Fruit fly (Drosophila melanogaster) whole organism, wandering third instar larva: ENCODE data around the gene CG31205.

Source experiments
- CG32264 ChIP-seq: fragments of 200-800 bp; sonication (Bioruptor generic); optimal IDR thresholded peaks from 2 replicates; lab custom pipeline; 2016; ENCODE audit warnings: missing biosample characterization, missing genetic modification characterization
- CrebA ChIP-seq: fragments of 200-800 bp; sonication (Bioruptor generic); optimal IDR thresholded peaks from 2 replicates; lab custom pipeline; 2016; ENCODE audit warnings: missing biosample characterization, mild to moderate bottlenecking, missing genetic modification characterization, borderline replicate concordance
- Dfd ChIP-seq: fragments of >200 bp; optimal IDR thresholded peaks from 2 replicates; lab custom pipeline; 2017; ENCODE audit warnings: missing biosample characterization, missing genetic modification characterization
- GATAd ChIP-seq: sonication (Bioruptor generic); optimal IDR thresholded peaks from 2 replicates; lab custom pipeline; 2016; ENCODE audit warnings: missing biosample characterization, missing genetic modification characterization
- HLH106 ChIP-seq: fragments of 200-800 bp; optimal IDR thresholded peaks from 3 replicates; lab custom pipeline; 2019; ENCODE audit warnings: missing biosample characterization, mild to moderate bottlenecking, missing genetic modification characterization, moderate library complexity
- Hnf4 ChIP-seq: fragments of 200-800 bp; sonication (Bioruptor generic); optimal IDR thresholded peaks from 2 replicates; lab custom pipeline; 2016; ENCODE audit warnings: missing biosample characterization, mild to moderate bottlenecking, missing genetic modification characterization
- Hr78 ChIP-seq: fragments of >200 bp; optimal IDR thresholded peaks from 2 replicates; lab custom pipeline; 2017; ENCODE audit warnings: missing biosample characterization, missing genetic modification characterization
- Hr83 ChIP-seq: fragments of 200-300 bp; sonication (Bioruptor generic); optimal IDR thresholded peaks from 2 replicates; lab custom pipeline; 2016; ENCODE audit warnings: missing biosample characterization, mild to moderate bottlenecking, missing genetic modification characterization, moderate library complexity; ENCODE audit not compliant: poor library complexity, severe bottlenecking
- Jra ChIP-seq: sonication (Bioruptor generic); optimal IDR thresholded peaks from 2 replicates; lab custom pipeline; 2016; ENCODE audit warnings: missing biosample characterization, missing genetic modification characterization
- Mio ChIP-seq: sonication (Bioruptor generic); optimal IDR thresholded peaks from 2 replicates; lab custom pipeline; 2016; ENCODE audit warnings: missing biosample characterization, missing genetic modification characterization
- N ChIP-seq: fragments of >200 bp; optimal IDR thresholded peaks from 2 replicates; lab custom pipeline; 2018; ENCODE audit warnings: missing biosample characterization, missing external identifiers, missing genetic modification characterization
- OdsH ChIP-seq: fragments of 200-800 bp; sonication (Bioruptor generic); optimal IDR thresholded peaks from 2 replicates; lab custom pipeline; 2016; ENCODE audit warnings: missing biosample characterization, mild to moderate bottlenecking, missing genetic modification characterization
- Rel ChIP-seq, 2 experiments: fragments of 200-800 bp; sonication (Bioruptor generic) in 1 of 2; optimal IDR thresholded peaks; 2 replicates in 1 of 2; 3 replicates in 1 of 2; lab custom pipeline; 2016 to 2019; ENCODE audit warnings: mild to moderate bottlenecking in 2 of 2, missing biosample characterization in 2 of 2, missing genetic modification characterization in 2 of 2, moderate library complexity in 1 of 2
- Sp1 ChIP-seq: fragments of 200-800 bp; sonication (Bioruptor generic); optimal IDR thresholded peaks from 3 replicates; lab custom pipeline; 2019; ENCODE audit warnings: missing biosample characterization, mild to moderate bottlenecking, missing genetic modification characterization, moderate library complexity
- Vsx2 ChIP-seq: fragments of 200-300, 225-300 bp; sonication (Bioruptor generic); optimal IDR thresholded peaks from 2 replicates; lab custom pipeline; 2018; ENCODE audit warnings: missing biosample characterization, missing genetic modification characterization; ENCODE audit not compliant: partially characterized antibody
- br ChIP-seq: fragments of 200-800 bp; sonication (Bioruptor generic); optimal IDR thresholded peaks from 2 replicates; lab custom pipeline; 2016; ENCODE audit warnings: missing biosample characterization, missing genetic modification characterization
- brk ChIP-seq: fragments of 200-800 bp; sonication (Bioruptor generic); optimal IDR thresholded peaks from 2 replicates; lab custom pipeline; 2016; ENCODE audit warnings: missing biosample characterization, mild to moderate bottlenecking, missing genetic modification characterization
- dl ChIP-seq, 2 experiments: fragments of 175-275, 200-275 bp in 1 of 2; fragments of 200-275 bp in 1 of 2; sonication (Bioruptor generic); optimal IDR thresholded peaks; lab custom pipeline; 2018; ENCODE audit warnings: mild to moderate bottlenecking in 2 of 2, missing biosample characterization in 2 of 2, missing genetic modification characterization in 2 of 2, moderate library complexity in 2 of 2; ENCODE audit not compliant: partially characterized antibody in 2 of 2, insufficient read depth in 1 of 2
- dmrt93B ChIP-seq: fragments of 200-800 bp; sonication (Bioruptor generic); optimal IDR thresholded peaks from 2 replicates; lab custom pipeline; 2018; ENCODE audit warnings: missing biosample characterization, mild to moderate bottlenecking, missing genetic modification characterization
- ey ChIP-seq: fragments of 200-800 bp; sonication (Bioruptor generic); optimal IDR thresholded peaks from 2 replicates; lab custom pipeline; 2016; ENCODE audit warnings: missing biosample characterization, missing genetic modification characterization
- foxo ChIP-seq, 2 experiments: fragments of 200-800 bp; sonication (Bioruptor generic); optimal IDR thresholded peaks; 2 replicates in 1 of 2; 3 replicates in 1 of 2; lab custom pipeline; 2016 to 2017; ENCODE audit warnings: missing biosample characterization in 2 of 2, missing genetic modification characterization in 2 of 2
- fru ChIP-seq: fragments of 200-800 bp; sonication (Bioruptor generic); optimal IDR thresholded peaks from 3 replicates; lab custom pipeline; 2016; ENCODE audit warnings: missing biosample characterization, mild to moderate bottlenecking, missing genetic modification characterization
- h ChIP-seq: fragments of 200-800 bp; sonication (Bioruptor generic); optimal IDR thresholded peaks from 3 replicates; lab custom pipeline; 2016; ENCODE audit warnings: missing biosample characterization, mild to moderate bottlenecking, missing genetic modification characterization
- pan ChIP-seq: fragments of >200 bp; optimal IDR thresholded peaks from 2 replicates; lab custom pipeline; 2017
- psq ChIP-seq: fragments of 200-800 bp; sonication (Bioruptor generic); optimal IDR thresholded peaks from 3 replicates; lab custom pipeline; 2017; ENCODE audit warnings: missing biosample characterization, mild to moderate bottlenecking, missing genetic modification characterization, moderate library complexity
- rgr ChIP-seq: fragments of 200-800 bp; sonication (Bioruptor generic); optimal IDR thresholded peaks from 3 replicates; lab custom pipeline; 2016; ENCODE audit warnings: missing biosample characterization, mild to moderate bottlenecking, missing genetic modification characterization
- sage ChIP-seq: fragments of 200-800 bp; sonication (Bioruptor generic); optimal IDR thresholded peaks from 2 replicates; lab custom pipeline; 2016; ENCODE audit warnings: missing biosample characterization, mild to moderate bottlenecking, missing genetic modification characterization
- sv ChIP-seq: fragments of 200-800 bp; sonication (Bioruptor generic); optimal IDR thresholded peaks from 3 replicates; lab custom pipeline; 2016; ENCODE audit warnings: missing biosample characterization, missing genetic modification characterization
- tai ChIP-seq: sonication (Bioruptor generic); optimal IDR thresholded peaks from 2 replicates; lab custom pipeline; 2016; ENCODE audit warnings: missing biosample characterization, missing genetic modification characterization
- woc ChIP-seq: sonication (Bioruptor generic); optimal IDR thresholded peaks from 2 replicates; lab custom pipeline; 2016; ENCODE audit warnings: missing biosample characterization, mild to moderate bottlenecking, missing genetic modification characterization

Gene CG31205

DNA sequence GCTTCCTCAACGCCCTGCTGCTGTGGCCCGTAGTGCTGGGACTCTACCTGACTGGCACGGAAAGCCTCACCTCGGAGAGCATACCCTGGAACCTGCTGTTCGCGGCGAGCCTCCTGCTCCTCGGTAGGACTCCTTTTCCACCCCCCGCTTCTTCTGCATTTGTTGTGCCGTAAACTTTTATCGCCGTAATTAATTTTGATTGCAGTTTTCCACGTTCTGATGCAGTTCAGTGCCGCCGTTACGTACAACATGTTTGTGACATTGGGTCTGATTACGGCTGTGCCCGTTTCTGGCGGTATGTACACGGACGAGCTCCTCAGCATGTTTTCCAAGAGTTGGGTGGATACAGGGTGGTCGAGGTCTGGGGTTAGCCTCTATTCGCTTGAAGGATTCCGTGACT is 18.1 kb downstream of the CG31205 start:
- TF ChIP-seq Vsx2 (GFP tag; lab: Kevin White, UChicago), result no peak
- no peak for TF ChIP-seq psq (GFP tag; lab: Kevin White, UChicago)
- no peak for TF ChIP-seq Hr78 (GFP tag; lab: Kevin White, UChicago)
- no peak for TF ChIP-seq sv (GFP tag; lab: Kevin White, UChicago)
- TF ChIP-seq tai (GFP tag; lab: Kevin White, UChicago), result no peak
- no peak for TF ChIP-seq sage
- TF ChIP-seq Hr83 (GFP tag; lab: Kevin White, UChicago), result no peak
- no peak for TF ChIP-seq foxo (GFP tag; optimal IDR thresholded peaks at IDR 0.05; lab: Kevin White, UChicago)
- no peak for TF ChIP-seq pan (lab: Kevin White, UChicago)
- no peak for TF ChIP-seq Rel (GFP tag; optimal IDR thresholded peaks at IDR 0.05; lab: Kevin White, UChicago)
- TF ChIP-seq Rel (tag; optimal IDR thresholded peaks at IDR 0.05; lab: Kevin White, UChicago), result no peak
- no peak for TF ChIP-seq HLH106 (tag; lab: Kevin White, UChicago)
- no peak for TF ChIP-seq dmrt93B
- no peak for TF ChIP-seq Sp1 (GFP tag; lab: Kevin White, UChicago)
- no peak for TF ChIP-seq GATAd (GFP tag; lab: Kevin White, UChicago)
- no peak for TF ChIP-seq woc (GFP tag; lab: Kevin White, UChicago)
- no peak for TF ChIP-seq Jra (GFP tag; lab: Kevin White, UChicago)
- TF ChIP-seq OdsH (GFP tag; lab: Kevin White, UChicago), result no peak

DNA sequence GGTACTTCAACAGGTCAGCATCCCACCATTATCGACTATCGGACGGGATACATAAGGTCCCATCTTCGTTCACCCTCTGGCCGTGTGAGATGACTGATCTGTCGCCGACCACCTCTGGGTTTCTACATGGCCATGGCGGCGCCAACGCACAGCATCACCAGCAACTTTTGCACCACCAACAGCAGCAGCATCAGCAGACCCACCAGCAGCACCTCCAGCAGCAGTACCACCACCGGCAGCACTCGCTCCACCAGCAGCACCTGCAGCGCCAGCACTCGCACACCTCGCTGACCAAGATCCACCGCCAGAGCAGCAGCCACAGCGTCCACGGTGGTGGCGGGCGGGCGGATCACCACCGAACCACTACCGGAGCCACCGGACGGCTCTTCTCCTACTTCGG is 23.6 kb downstream of the CG31205 start:
- no peak for TF ChIP-seq sv (GFP tag; lab: Kevin White, UChicago)
- TF ChIP-seq foxo (GFP tag; optimal IDR thresholded peaks at IDR 0.05; lab: Kevin White, UChicago), result no peak
- TF ChIP-seq dmrt93B, result no peak
- TF ChIP-seq ey (GFP tag; lab: Kevin White, UChicago), result no peak
- TF ChIP-seq rgr (GFP tag; lab: Kevin White, UChicago), result no peak
- TF ChIP-seq br, result no peak
- peak; percentile 71 for TF ChIP-seq Dfd (GFP tag; lab: Kevin White, UChicago)
- TF ChIP-seq, all 38 proteins: peak for 1

DNA sequence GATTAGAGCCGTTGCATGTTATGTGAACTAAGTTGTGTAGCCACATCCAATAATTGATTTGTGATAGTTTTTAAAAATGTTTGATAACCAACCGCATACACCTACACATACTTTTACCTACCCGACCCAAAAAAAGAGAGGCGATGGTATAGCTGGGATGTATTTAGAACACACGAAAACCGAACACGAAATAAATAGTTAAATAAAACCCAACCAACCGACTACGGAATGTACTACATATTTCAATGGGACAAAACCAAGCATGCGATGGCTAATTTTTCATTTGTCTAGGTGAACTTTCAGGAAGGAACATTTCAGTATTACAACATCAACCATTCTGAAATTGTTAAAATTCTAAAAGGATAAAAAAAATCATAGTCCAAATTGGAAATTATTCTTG is 25.0 kb downstream of the CG31205 start, which contains the start of gene Syp:
Gene Syp (plus strand): TSS at position 301 of the 400 bp plus-strand sequence.
- TF ChIP-seq CG32264 (GFP tag; lab: Kevin White, UChicago) (no peak), pan (lab: Kevin White, UChicago) (no peak), CrebA (GFP tag; lab: Kevin White, UChicago) (no peak), N (GFP tag; lab: Kevin White, UChicago) (no peak), Jra (GFP tag; lab: Kevin White, UChicago) (no peak), sage (no peak), h (no peak), Hnf4 (no peak), br (no peak), fru (GFP tag; lab: Kevin White, UChicago) (no peak), brk (GFP tag; lab: Kevin White, UChicago) (no peak), Mio (no peak), Sp1 (GFP tag; lab: Kevin White, UChicago) (no peak), psq (GFP tag; lab: Kevin White, UChicago) (no peak), dmrt93B (no peak), dl (GFP tag; optimal IDR thresholded peaks at IDR 0.05; lab: Kevin White, UChicago; ENCODE audit: insufficient read depth in 1 of 2, partially characterized antibody in 2 of 2) (no peak)

DNA sequence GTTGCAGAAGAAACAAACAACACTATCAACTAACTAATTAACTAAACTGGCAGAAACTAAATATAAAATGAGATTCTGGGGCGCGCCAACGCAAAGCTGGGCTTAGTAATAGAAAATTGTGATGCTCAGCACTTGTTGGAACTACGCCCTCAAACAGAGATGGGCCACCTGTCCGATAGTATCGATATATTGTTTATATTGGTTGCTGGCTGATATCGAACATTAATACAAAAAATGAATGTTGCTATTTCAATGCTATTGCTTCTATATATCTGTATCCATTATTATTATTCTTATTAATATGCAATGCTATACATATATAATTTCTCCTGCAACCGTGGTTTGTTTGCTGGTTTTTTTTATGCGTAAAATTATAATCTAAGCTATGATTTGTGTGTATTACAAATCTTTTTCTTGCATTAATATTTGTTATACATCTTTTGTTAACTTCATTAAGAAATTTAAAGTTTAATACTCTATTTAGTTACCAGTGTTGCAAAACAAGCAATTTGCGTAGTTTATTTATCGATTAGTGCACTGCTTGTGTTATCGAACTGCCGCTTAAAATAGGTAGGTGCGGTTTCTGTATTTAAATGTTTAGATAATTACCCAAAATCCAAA is 30.9 kb downstream of the CG31205 start, which contains the start of gene CG31195:
Gene CG31195 (minus strand): TSS at position 195 of the 621 bp plus-strand sequence.
- TF ChIP-seq Jra (GFP tag; lab: Kevin White, UChicago) (peak; percentile 12), woc (GFP tag; lab: Kevin White, UChicago) (peak; percentile 52), N (GFP tag; lab: Kevin White, UChicago) (no peak), Dfd (GFP tag; lab: Kevin White, UChicago) (no peak), foxo (GFP tag; optimal IDR thresholded peaks at IDR 0.05; lab: Kevin White, UChicago) (peak in 1 of 2 experiments; percentile 45), Hr83 (GFP tag; lab: Kevin White, UChicago) (peak; percentile 56), rgr (GFP tag; lab: Kevin White, UChicago) (peak; percentile 17), Hnf4 (peak; percentile 16), Hr78 (GFP tag; lab: Kevin White, UChicago) (no peak), CG32264 (GFP tag; lab: Kevin White, UChicago) (no peak)
